Worm (Caenorhabditis elegans) whole organism, L4 larva: Measurements from ENCODE around the gene kcc-3.

Experiments
- D1046.2 ChIP-seq: fragments of 200-800 bp; sonication (Bioruptor generic); IDR thresholded peaks from 2 replicates; pipeline ENCODE4 v1.3.6; 2022; ENCODE audit warnings: missing genetic modification characterization, missing compliant biosample characterization
- F26F4.8 ChIP-seq: fragments of 200-800 bp; sonication (Bioruptor generic); conservative IDR thresholded peaks from 2 replicates; pipeline ENCODE4 v1.3.6; 2022; ENCODE audit warnings: missing genetic modification characterization, missing compliant biosample characterization
- F44E2.7 ChIP-seq: fragments of 200-800 bp; sonication (Bioruptor generic); IDR thresholded peaks from 2 replicates; pipeline ENCODE4 v2.1.2; 2022; ENCODE audit warnings: missing genetic modification characterization, missing compliant biosample characterization
- F49E8.2 ChIP-seq: sonication (generic microtip); optimal IDR thresholded peaks from 2 replicates; lab custom pipeline; 2016; ENCODE audit warnings: missing compliant biosample characterization, mild to moderate bottlenecking, missing genetic modification characterization, borderline replicate concordance
- T20F7.1 ChIP-seq: fragments of 200-800 bp; sonication (Bioruptor generic); optimal IDR thresholded peaks from 2 replicates; lab custom pipeline; 2018; ENCODE audit warnings: mild to moderate bottlenecking, missing genetic modification characterization, missing compliant biosample characterization
- Y5F2A.4 ChIP-seq: fragments of 200-800 bp; sonication (Bioruptor generic); optimal IDR thresholded peaks from 2 replicates; lab custom pipeline; 2018; ENCODE audit warnings: mild to moderate bottlenecking, missing genetic modification characterization, missing compliant biosample characterization
- aha-1 ChIP-seq: fragments of 150-350 bp; peaks from one replicate; lab custom pipeline; 2014; ENCODE audit warnings: missing biosample characterization, missing genetic modification characterization
- arid-1 ChIP-seq: fragments of 200-800 bp; sonication (Bioruptor generic); conservative IDR thresholded peaks from 2 replicates; pipeline ENCODE4 v1.3.6; 2022; ENCODE audit warnings: missing genetic modification reagents, missing genetic modification characterization, missing compliant biosample characterization
- ceh-44 ChIP-seq: fragments of 200-800 bp; sonication (Bioruptor generic); IDR thresholded peaks from 2 replicates; pipeline ENCODE4 v1.3.6; 2022; ENCODE audit warnings: missing genetic modification reagents, missing genetic modification characterization, missing compliant biosample characterization
- ctbp-1 ChIP-seq: fragments of 200-800 bp; sonication (Bioruptor generic); IDR thresholded peaks from 2 replicates; pipeline ENCODE4 v1.3.6; 2022; ENCODE audit warnings: missing genetic modification reagents, missing genetic modification characterization, missing compliant biosample characterization
- daf-16 ChIP-seq, 3 experiments: sonication (generic microtip); optimal IDR thresholded peaks; 2 replicates each; lab custom pipeline; 2016 to 2017; ENCODE audit warnings: missing genetic modification characterization in 3 of 3, missing genetic modification reagents in 3 of 3, mild to moderate bottlenecking in 2 of 3, missing compliant biosample characterization in 2 of 3, missing biosample characterization in 1 of 3, moderate library complexity in 1 of 3
- dmd-6 ChIP-seq: fragments of 200-800 bp; sonication (Bioruptor generic); IDR thresholded peaks from 2 replicates; pipeline ENCODE4 v1.3.6; 2022; ENCODE audit warnings: missing genetic modification reagents, missing genetic modification characterization, missing compliant biosample characterization
- dmd-8 ChIP-seq: fragments of 200-800 bp; sonication (Bioruptor generic); IDR thresholded peaks from 2 replicates; pipeline ENCODE4 v1.3.6; 2022; ENCODE audit warnings: missing genetic modification characterization, missing compliant biosample characterization
- duxl-1 ChIP-seq: sonication (generic microtip); optimal IDR thresholded peaks from 2 replicates; lab custom pipeline; 2016; ENCODE audit warnings: mild to moderate bottlenecking, missing genetic modification characterization, moderate library complexity, missing compliant biosample characterization; ENCODE audit not compliant: poor library complexity
- dve-1 ChIP-seq: sonication (generic microtip); optimal IDR thresholded peaks from 2 replicates; lab custom pipeline; 2017; ENCODE audit warnings: antibody characterized with exemption, mild to moderate bottlenecking, missing genetic modification characterization, missing compliant biosample characterization; ENCODE audit not compliant: insufficient read depth
- fos-1 ChIP-seq: fragments of 150-350 bp; optimal IDR thresholded peaks from 2 replicates; lab custom pipeline; 2014; ENCODE audit warnings: missing biosample characterization, missing genetic modification characterization
- hif-1 ChIP-seq, 2 experiments: sonication (generic microtip); optimal IDR thresholded peaks; 2 replicates each; lab custom pipeline; 2016 to 2017; ENCODE audit warnings: missing compliant biosample characterization in 2 of 2, missing genetic modification characterization in 2 of 2, missing genetic modification reagents in 2 of 2, missing genotype in 2 of 2, mild to moderate bottlenecking in 1 of 2
- hlh-11 ChIP-seq: fragments of 200-800 bp; sonication (Bioruptor generic); optimal IDR thresholded peaks from 2 replicates; lab custom pipeline; 2018; ENCODE audit warnings: mild to moderate bottlenecking, missing genetic modification characterization, missing compliant biosample characterization
- hlh-30 ChIP-seq: sonication (generic microtip); optimal IDR thresholded peaks from 2 replicates; lab custom pipeline; 2017; ENCODE audit warnings: antibody characterized with exemption, mild to moderate bottlenecking, missing genetic modification characterization, missing compliant biosample characterization; ENCODE audit not compliant: insufficient read depth
- lin-13 ChIP-seq: fragments of 150-350 bp; optimal IDR thresholded peaks from 2 replicates; lab custom pipeline; 2014; ENCODE audit warnings: missing biosample characterization, missing genetic modification reagents, missing genetic modification characterization
- lin-38 ChIP-seq: fragments of 200-800 bp; sonication (Bioruptor generic); IDR thresholded peaks from 2 replicates; pipeline ENCODE4 v1.3.6; 2022; ENCODE audit warnings: missing genetic modification reagents, missing genetic modification characterization, missing compliant biosample characterization
- lsy-2 ChIP-seq, 2 experiments: fragments of 150-350 bp in 1 of 2; sonication (generic microtip) in 1 of 2; optimal IDR thresholded peaks; 2 replicates each; lab custom pipeline; 2014 to 2017; ENCODE audit warnings: missing biosample characterization in 2 of 2, missing genetic modification characterization in 2 of 2
- mdt-29 ChIP-seq: fragments of 200-800 bp; sonication (Bioruptor generic); IDR thresholded peaks from 2 replicates; pipeline ENCODE4 v1.3.6; 2022; ENCODE audit warnings: missing genetic modification reagents, missing genetic modification characterization, missing compliant biosample characterization
- mes-2 ChIP-seq: sonication (generic microtip); optimal IDR thresholded peaks from 2 replicates; lab custom pipeline; 2016; ENCODE audit warnings: missing genotype, mild to moderate bottlenecking, missing genetic modification characterization, missing compliant biosample characterization; ENCODE audit not compliant: poor library complexity, severe bottlenecking
- mxl-2 ChIP-seq: fragments of 200-800 bp; sonication (Bioruptor generic); conservative IDR thresholded peaks from 2 replicates; pipeline ENCODE4 v1.3.6; 2022; ENCODE audit warnings: missing genetic modification reagents, missing genetic modification characterization, missing compliant biosample characterization
- nhr-28 ChIP-seq: fragments of 150-350 bp; optimal IDR thresholded peaks from 2 replicates; lab custom pipeline; 2014; ENCODE audit warnings: missing biosample characterization, missing genetic modification characterization
- nhr-48 ChIP-seq: sonication (generic microtip); optimal IDR thresholded peaks from 2 replicates; lab custom pipeline; 2016; ENCODE audit warnings: mild to moderate bottlenecking, missing genetic modification characterization, missing compliant biosample characterization
- nhr-76 ChIP-seq: fragments of 150-350 bp; optimal IDR thresholded peaks from 2 replicates; lab custom pipeline; 2014; ENCODE audit warnings: missing biosample characterization, missing genetic modification characterization
- pha-4 ChIP-seq, 2 experiments: fragments of 150-350 bp in 1 of 2; fragments of 200-800 bp in 1 of 2; sonication (Bioruptor generic) in 1 of 2; IDR thresholded peaks in 1 of 2; optimal IDR thresholded peaks in 1 of 2; 2 replicates each; pipeline versions ENCODE4 v1.3.6 to Lab custom; 2014 to 2022; ENCODE audit warnings: missing genetic modification characterization in 2 of 2, missing genetic modification reagents in 2 of 2, missing biosample characterization in 1 of 2, missing compliant biosample characterization in 1 of 2
- pqm-1 ChIP-seq: sonication (generic microtip); optimal IDR thresholded peaks from 2 replicates; lab custom pipeline; 2017; ENCODE audit warnings: missing biosample characterization, missing genetic modification characterization
- saeg-2 ChIP-seq: fragments of 200-800 bp; sonication (Bioruptor generic); IDR thresholded peaks from 2 replicates; pipeline ENCODE4 v1.3.6; 2022; ENCODE audit warnings: missing genetic modification reagents, missing genetic modification characterization, missing compliant biosample characterization
- skn-1 ChIP-seq: fragments of 150-350 bp; optimal IDR thresholded peaks from 2 replicates; lab custom pipeline; 2014; ENCODE audit warnings: missing biosample characterization, missing genetic modification characterization
- tag-97 ChIP-seq: fragments of 200-800 bp; sonication (Bioruptor generic); IDR thresholded peaks from 2 replicates; pipeline ENCODE4 v1.3.6; 2022; ENCODE audit warnings: missing genetic modification characterization, missing compliant biosample characterization
- zag-1 ChIP-seq: fragments of 150-350 bp; optimal IDR thresholded peaks from 2 replicates; lab custom pipeline; 2014; ENCODE audit warnings: missing biosample characterization, missing genetic modification characterization

The kcc-3 gene

DNA sequence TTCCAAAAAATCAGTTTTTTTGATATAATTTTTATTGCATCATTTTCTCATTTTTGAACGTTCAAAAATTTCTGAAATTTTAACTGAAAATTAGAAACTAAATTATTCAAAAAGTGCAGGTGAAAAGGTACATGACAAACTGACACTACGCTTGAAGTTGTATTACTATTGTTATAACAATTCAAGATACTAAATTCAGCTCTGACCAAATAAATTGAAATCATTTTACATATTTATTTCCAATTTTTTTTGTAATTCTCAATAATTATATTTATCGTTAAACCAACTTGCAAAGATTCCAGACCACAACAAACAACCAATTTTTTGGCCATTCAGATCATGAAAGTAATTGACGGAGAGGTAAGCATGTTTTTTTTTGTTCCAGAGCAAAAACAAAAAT lies 48.6 kb downstream of the kcc-3 start, which contains the start of gene sre-3:
Gene sre-3 (plus strand): TSS at position 301 of the 400 bp plus-strand sequence.
- no peak for TF ChIP-seq nhr-76 (tag; lab: Kevin White, UChicago)
- TF ChIP-seq F26F4.8 (GFP tag; lab: Robert Waterston, UW), result no peak
- TF ChIP-seq lsy-2 (tag; optimal IDR thresholded peaks at IDR 0.05; lab: Kevin White, UChicago), result no peak
- no peak for TF ChIP-seq pqm-1 (tag; lab: Kevin White, UChicago)
- no peak for TF ChIP-seq skn-1 (tag; lab: Kevin White, UChicago)
- peak; percentile 1 for TF ChIP-seq aha-1 (tag; lab: Kevin White, UChicago)

DNA sequence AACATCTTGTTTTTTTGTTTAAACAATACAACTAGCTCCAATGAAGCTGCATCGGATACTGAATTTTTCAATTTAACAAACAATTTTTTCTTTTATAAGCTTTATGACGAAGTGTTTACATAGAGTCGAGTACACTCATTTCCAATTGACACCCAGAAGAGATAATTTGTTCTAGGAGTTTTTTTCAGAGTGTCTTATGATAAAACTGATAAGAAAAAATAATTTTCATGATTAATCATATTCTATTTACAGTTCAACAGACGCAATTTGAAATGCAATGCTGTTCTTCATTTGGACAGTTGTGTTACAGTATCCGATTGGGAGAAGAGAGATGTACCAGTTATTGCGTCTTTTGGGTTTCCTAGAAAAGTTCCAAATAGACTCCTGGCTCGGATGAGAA lies 52.1 kb downstream of the kcc-3 start:
- TF ChIP-seq hlh-11, result peak; percentile 58
- TF ChIP-seq nhr-48 (tag; lab: Kevin White, UChicago), result no peak
- no peak for TF ChIP-seq aha-1 (tag; lab: Kevin White, UChicago)
- TF ChIP-seq saeg-2 (GFP tag; lab: Robert Waterston, UW), result no peak
- TF ChIP-seq arid-1 (GFP tag; lab: Robert Waterston, UW), result no peak
- no peak for TF ChIP-seq pha-4 (GFP tag; IDR thresholded peaks at IDR 0.05; lab: Robert Waterston, UW)
- no peak for TF ChIP-seq pha-4 (tag; optimal IDR thresholded peaks at IDR 0.05; lab: Kevin White, UChicago)
- TF ChIP-seq dve-1, result peak; percentile 71
- TF ChIP-seq lin-13 (GFP tag; lab: Kevin White, UChicago), result no peak
- TF ChIP-seq nhr-28 (tag; lab: Kevin White, UChicago), result peak; percentile 15
- no peak for TF ChIP-seq Y5F2A.4
- no peak for TF ChIP-seq mxl-2 (GFP tag; lab: Robert Waterston, UW)
- peak; percentile 77 for TF ChIP-seq dmd-6
- TF ChIP-seq ctbp-1 (GFP tag; lab: Robert Waterston, UW), result no peak
- no peak for TF ChIP-seq hif-1 (tag; optimal IDR thresholded peaks at IDR 0.05; lab: Kevin White, UChicago)
- no peak for TF ChIP-seq F49E8.2 (tag; lab: Kevin White, UChicago)
- TF ChIP-seq T20F7.1 (GFP tag; lab: Kevin White, UChicago), result peak; percentile 26
- TF ChIP-seq daf-16 (GFP tag; optimal IDR thresholded peaks at IDR 0.05; lab: Kevin White, UChicago), result no peak
- peak; percentile 91 for TF ChIP-seq daf-16 (tag; optimal IDR thresholded peaks at IDR 0.05; lab: Kevin White, UChicago)
- TF ChIP-seq hlh-30 (tag; lab: Kevin White, UChicago), result peak; percentile 11
- no peak for TF ChIP-seq pqm-1 (tag; lab: Kevin White, UChicago)
- no peak for TF ChIP-seq zag-1 (tag; lab: Kevin White, UChicago)
- no peak for TF ChIP-seq mdt-29 (GFP tag; lab: Robert Waterston, UW)
- no peak for TF ChIP-seq tag-97 (GFP tag; lab: Robert Waterston, UW)

DNA sequence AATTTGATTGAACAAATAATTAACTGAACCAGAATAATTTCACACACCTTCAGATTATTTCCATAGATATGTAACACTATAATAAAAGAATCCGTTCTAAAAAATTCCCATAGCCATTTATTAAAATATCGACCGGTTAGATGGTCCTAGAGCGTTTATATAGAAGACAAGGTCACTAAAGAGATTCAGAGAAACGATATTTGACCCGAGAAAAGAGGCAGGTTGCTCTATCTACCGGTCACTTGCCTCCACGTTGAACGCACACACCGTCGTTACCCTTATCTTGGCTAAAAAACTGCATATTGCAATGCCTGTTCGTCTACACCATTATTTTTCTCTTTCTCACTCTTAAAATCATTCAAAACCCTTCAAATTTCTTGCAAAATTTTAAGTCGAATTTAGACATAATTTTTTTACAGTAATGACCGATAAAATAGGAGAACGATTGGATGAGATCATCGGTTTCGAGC lies 52.9 kb downstream of the kcc-3 start, which contains the start of gene C07D10.5:
Gene C07D10.5 (plus strand): TSS at position 420 of the 470 bp plus-strand sequence.
- TF ChIP-seq dmd-8 (GFP tag; lab: Robert Waterston, UW) (no peak), lin-38 (GFP tag; lab: Robert Waterston, UW) (no peak), F44E2.7 (GFP tag; lab: Robert Waterston, UW) (no peak), duxl-1 (tag; lab: Kevin White, UChicago) (no peak), ceh-44 (GFP tag; lab: Robert Waterston, UW) (no peak), pha-4 (GFP tag; IDR thresholded peaks at IDR 0.05; lab: Robert Waterston, UW) (no peak), pha-4 (tag; optimal IDR thresholded peaks at IDR 0.05; lab: Kevin White, UChicago) (no peak), fos-1 (tag; lab: Kevin White, UChicago) (no peak)

DNA sequence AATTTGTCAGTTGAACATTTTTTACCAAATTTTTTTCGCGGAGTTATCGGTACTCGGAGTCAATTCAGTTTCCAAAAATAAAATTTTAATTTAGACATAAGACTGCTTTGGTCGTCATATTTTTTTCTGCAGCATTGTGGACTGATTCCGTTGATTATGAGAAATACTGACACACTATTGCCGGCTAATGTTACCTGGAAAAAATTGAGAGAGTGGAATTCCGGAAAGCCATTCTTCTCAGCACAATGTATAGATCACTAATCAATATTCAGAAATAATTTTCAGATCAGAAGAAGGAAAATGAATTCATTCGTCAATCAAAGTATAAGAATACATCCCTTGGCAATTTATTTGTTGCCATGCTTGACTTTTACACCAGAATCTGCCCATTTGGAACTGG lies 55.1 kb downstream of the kcc-3 start, which contains the start of gene C07D10.6:
Gene C07D10.6 (plus strand): TSS at position 301 of the 400 bp plus-strand sequence.
- TF ChIP-seq D1046.2 (no peak), mes-2 (tag; lab: Kevin White, UChicago) (no peak), hlh-30 (tag; lab: Kevin White, UChicago) (no peak)
